Worm (Caenorhabditis elegans) whole organism, L3 larva: ENCODE data around the gene acy-3.

ENCODE experiments used
- ZK546.5 ChIP-seq: sonication (generic microtip); optimal IDR thresholded peaks from 2 replicates; lab custom pipeline; 2017; ENCODE audit warnings: missing biosample characterization, missing genetic modification characterization
- ceh-16 ChIP-seq: sonication (generic microtip); optimal IDR thresholded peaks from 2 replicates; lab custom pipeline; 2017; ENCODE audit warnings: missing biosample characterization, missing genetic modification characterization
- ceh-28 ChIP-seq: fragments of 150-350 bp; optimal IDR thresholded peaks from 2 replicates; lab custom pipeline; 2014; ENCODE audit warnings: missing biosample characterization, missing genetic modification reagents, missing genetic modification characterization
- ceh-82 ChIP-seq: fragments of 150-350 bp; optimal IDR thresholded peaks from 2 replicates; lab custom pipeline; 2014; ENCODE audit warnings: missing biosample characterization, missing genetic modification characterization
- daf-12 ChIP-seq: fragments of 150-350 bp; optimal IDR thresholded peaks from 2 replicates; lab custom pipeline; 2014; ENCODE audit warnings: missing biosample characterization, missing genetic modification reagents, missing genetic modification characterization
- egl-27 ChIP-seq: sonication (generic microtip); optimal IDR thresholded peaks from 4 replicates; lab custom pipeline; 2017; ENCODE audit warnings: missing biosample characterization, missing genetic modification reagents, missing genetic modification characterization
- egl-5 ChIP-seq: fragments of 150-350 bp; optimal IDR thresholded peaks from 2 replicates; lab custom pipeline; 2017; ENCODE audit warnings: missing biosample characterization, missing genetic modification reagents, missing genetic modification characterization, inconsistent platforms
- elt-1 ChIP-seq: fragments of 150-350 bp; optimal IDR thresholded peaks from 2 replicates; lab custom pipeline; 2014; ENCODE audit warnings: missing biosample characterization, missing genetic modification characterization
- elt-2 ChIP-seq: sonication (generic microtip); optimal IDR thresholded peaks from 2 replicates; lab custom pipeline; 2016; ENCODE audit warnings: missing genetic modification reagents, mild to moderate bottlenecking, missing genetic modification characterization, missing compliant biosample characterization
- elt-3 ChIP-seq, 3 experiments: fragments of 150-350 bp in 1 of 3; sonication (generic microtip) in 2 of 3; optimal IDR thresholded peaks; 2 replicates in 2 of 3; 4 replicates in 1 of 3; lab custom pipeline; 2014 to 2017; ENCODE audit warnings: missing biosample characterization in 3 of 3, missing genetic modification characterization in 3 of 3
- eor-1 ChIP-seq, 2 experiments: fragments of 150-350 bp; optimal IDR thresholded peaks; 2 replicates each; lab custom pipeline; 2014 to 2018; ENCODE audit warnings: missing biosample characterization in 2 of 2, missing genetic modification characterization in 2 of 2
- fkh-10 ChIP-seq: sonication (generic microtip); optimal IDR thresholded peaks from 2 replicates; lab custom pipeline; 2017; ENCODE audit warnings: missing biosample characterization, missing genetic modification reagents, missing genetic modification characterization
- fos-1 ChIP-seq: fragments of 150-350 bp; optimal IDR thresholded peaks from 2 replicates; lab custom pipeline; 2014; ENCODE audit warnings: missing biosample characterization, missing genetic modification characterization
- lin-15B ChIP-seq: fragments of 150-350 bp; optimal IDR thresholded peaks from 2 replicates; lab custom pipeline; 2014; ENCODE audit warnings: missing biosample characterization, missing genetic modification characterization
- lin-39 ChIP-seq: fragments of 150-350 bp; optimal IDR thresholded peaks from 2 replicates; lab custom pipeline; 2018; ENCODE audit warnings: missing biosample characterization, missing genetic modification reagents, missing genetic modification characterization
- lsy-12 ChIP-seq: sonication (generic microtip); optimal IDR thresholded peaks from 2 replicates; lab custom pipeline; 2016; ENCODE audit warnings: mild to moderate bottlenecking, missing genetic modification characterization, missing compliant biosample characterization
- mdl-1 ChIP-seq: fragments of 150-350 bp; optimal IDR thresholded peaks from 2 replicates; lab custom pipeline; 2014; ENCODE audit warnings: missing biosample characterization, missing genetic modification characterization
- mml-1 ChIP-seq: fragments of 150-350 bp; sonication (generic microtip); optimal IDR thresholded peaks from 3 replicates; lab custom pipeline; 2014; ENCODE audit warnings: missing biosample characterization, missing genetic modification characterization
- nhr-23 ChIP-seq: fragments of 150-350 bp; optimal IDR thresholded peaks from 2 replicates; lab custom pipeline; 2014; ENCODE audit warnings: missing biosample characterization, missing genetic modification reagents, missing genetic modification characterization
- nhr-43 ChIP-seq: sonication (generic microtip); optimal IDR thresholded peaks from 2 replicates; lab custom pipeline; 2016; ENCODE audit warnings: mild to moderate bottlenecking, missing genetic modification characterization, missing compliant biosample characterization; ENCODE audit not compliant: poor library complexity, severe bottlenecking
- nhr-67 ChIP-seq: fragments of 150-350 bp; optimal IDR thresholded peaks from 2 replicates; lab custom pipeline; 2014; ENCODE audit warnings: missing biosample characterization, missing genetic modification characterization
- nhr-76 ChIP-seq: fragments of 150-350 bp; sonication (generic microtip); optimal IDR thresholded peaks from 5 replicates; lab custom pipeline; 2014; ENCODE audit warnings: missing biosample characterization, missing genetic modification characterization
- nhr-77 ChIP-seq: fragments of 150-350 bp; optimal IDR thresholded peaks from 2 replicates; lab custom pipeline; 2014; ENCODE audit warnings: missing biosample characterization, missing genetic modification characterization
- pqm-1 ChIP-seq: fragments of 150-350 bp; optimal IDR thresholded peaks from 2 replicates; lab custom pipeline; 2017; ENCODE audit warnings: missing biosample characterization, missing genetic modification characterization, inconsistent platforms
- sea-2 ChIP-seq: fragments of 150-350 bp; sonication (generic microtip); optimal IDR thresholded peaks from 4 replicates; lab custom pipeline; 2014; ENCODE audit warnings: missing biosample characterization, missing genetic modification reagents, missing genetic modification characterization
- skn-1 ChIP-seq: fragments of 150-350 bp; optimal IDR thresholded peaks from 2 replicates; lab custom pipeline; 2014; ENCODE audit warnings: missing biosample characterization, missing genetic modification characterization
- snpc-4 ChIP-seq: fragments of 150-350 bp; optimal IDR thresholded peaks from 2 replicates; lab custom pipeline; 2014; ENCODE audit warnings: missing biosample characterization, missing genetic modification characterization
- tbx-2 ChIP-seq: sonication (generic microtip); optimal IDR thresholded peaks from 2 replicates; lab custom pipeline; 2016; ENCODE audit warnings: mild to moderate bottlenecking, missing genetic modification characterization, missing compliant biosample characterization
- unc-39 ChIP-seq: sonication (generic microtip); optimal IDR thresholded peaks from 4 replicates; lab custom pipeline; 2017; ENCODE audit warnings: missing biosample characterization, missing genetic modification characterization

acy-3 gene

DNA sequence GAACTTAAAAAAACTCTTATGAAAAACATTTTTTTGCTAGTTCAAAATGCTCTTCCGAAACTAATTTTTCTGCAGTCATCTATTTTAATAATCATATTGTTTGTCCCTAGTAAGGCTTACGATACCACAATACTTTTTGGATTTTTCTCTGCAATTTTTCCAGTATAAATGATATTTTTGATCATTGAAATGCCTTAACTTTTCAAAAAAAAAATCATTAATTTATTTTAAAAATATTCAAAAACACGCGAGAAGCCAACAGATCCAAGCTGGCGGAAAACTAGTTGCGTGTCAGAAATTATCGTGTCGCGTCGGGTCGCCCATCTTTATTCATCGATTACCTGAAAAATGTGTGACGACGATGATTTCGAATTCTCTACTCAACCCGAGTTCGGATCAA is 18.1 kb downstream of the acy-3 start, which contains the start of gene gmeb-3:
gmeb-3 (plus strand) TSS at position 301 of the 400 bp plus-strand sequence.
- TF ChIP-seq lin-15B (tag; lab: Kevin White, UChicago) (no peak), fkh-10 (GFP tag; lab: Kevin White, UChicago) (no peak), pqm-1 (tag; lab: Kevin White, UChicago) (no peak), elt-3 (tag; optimal IDR thresholded peaks at IDR 0.05; lab: Kevin White, UChicago) (no peak), nhr-67 (tag; lab: Kevin White, UChicago) (no peak), mdl-1 (no peak), elt-2 (tag; lab: Kevin White, UChicago) (no peak), ZK546.5 (tag; lab: Kevin White, UChicago) (no peak)

DNA sequence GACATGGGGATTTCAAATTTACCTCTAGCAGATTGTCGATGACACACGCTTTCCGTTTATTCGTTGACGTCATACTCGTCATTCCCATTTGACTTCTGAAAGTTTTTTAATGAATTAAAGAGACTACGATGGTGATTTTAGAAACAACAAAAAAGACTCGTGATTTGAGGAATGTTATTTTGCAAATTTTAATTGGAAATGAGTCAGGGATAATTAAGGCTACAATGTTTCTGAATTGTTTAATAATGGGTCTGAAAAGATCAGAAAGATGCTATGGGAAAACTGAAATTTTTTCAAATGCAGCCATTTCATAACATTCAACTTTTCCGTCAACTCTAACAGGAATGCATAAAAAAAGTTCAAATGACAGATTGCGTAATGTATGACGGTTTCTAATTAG is 20.8 kb downstream of the acy-3 start, which contains the start of gene C44F1.1:
C44F1.1 (minus strand) TSS at position 101 of the 400 bp plus-strand sequence.
- no peak for TF ChIP-seq egl-5 (tag; lab: Kevin White, UChicago)
- TF ChIP-seq lin-15B (tag; lab: Kevin White, UChicago) = no peak

DNA sequence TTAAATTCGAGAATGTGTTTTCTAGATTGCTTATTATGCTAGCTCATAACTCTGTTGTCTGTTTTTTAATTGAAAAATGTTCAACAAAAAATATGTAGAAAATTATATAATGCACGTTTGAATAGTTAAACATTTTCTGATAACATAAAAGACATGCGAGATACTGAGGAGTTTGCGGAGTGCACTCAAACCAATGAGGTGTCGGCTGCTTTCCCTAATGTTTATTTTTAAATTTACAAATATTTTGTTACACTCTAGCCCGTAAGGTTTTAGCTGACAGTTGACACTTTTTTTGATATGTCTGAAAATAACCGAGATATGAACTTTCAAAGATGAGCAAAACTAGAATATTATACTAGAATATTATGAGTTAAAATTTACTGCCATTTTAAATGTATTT is 21.7 kb downstream of the acy-3 start:
- TF ChIP-seq daf-12 (tag; lab: Kevin White, UChicago) = no peak
- TF ChIP-seq snpc-4 (tag; lab: Kevin White, UChicago) = peak; percentile 34

DNA sequence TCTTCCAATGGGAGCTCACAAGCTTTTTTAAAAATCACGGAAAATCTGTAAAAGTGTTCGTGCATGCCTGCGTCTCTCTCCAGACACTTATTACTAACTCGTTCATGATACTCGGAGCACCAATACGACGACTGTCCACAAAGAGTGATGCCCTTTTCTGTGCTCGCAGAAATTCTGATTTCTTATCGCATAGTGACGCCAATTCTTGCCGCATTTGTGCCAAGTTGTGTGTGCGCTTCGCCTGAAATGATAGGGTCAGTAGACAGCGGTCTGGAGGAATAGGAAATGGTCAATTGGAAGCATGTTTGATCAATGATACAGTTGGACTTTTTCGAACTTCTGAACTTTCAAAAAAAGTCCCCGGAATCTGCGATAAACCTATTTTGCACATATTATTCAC is 22.2 kb downstream of the acy-3 start:
- no peak for TF ChIP-seq fos-1 (tag; lab: Kevin White, UChicago)
- TF ChIP-seq elt-2 (tag; lab: Kevin White, UChicago) = peak; percentile 66
- TF ChIP-seq pqm-1 (tag; lab: Kevin White, UChicago) = peak; percentile 66
- TF ChIP-seq, all 47 proteins: peak for 2

DNA sequence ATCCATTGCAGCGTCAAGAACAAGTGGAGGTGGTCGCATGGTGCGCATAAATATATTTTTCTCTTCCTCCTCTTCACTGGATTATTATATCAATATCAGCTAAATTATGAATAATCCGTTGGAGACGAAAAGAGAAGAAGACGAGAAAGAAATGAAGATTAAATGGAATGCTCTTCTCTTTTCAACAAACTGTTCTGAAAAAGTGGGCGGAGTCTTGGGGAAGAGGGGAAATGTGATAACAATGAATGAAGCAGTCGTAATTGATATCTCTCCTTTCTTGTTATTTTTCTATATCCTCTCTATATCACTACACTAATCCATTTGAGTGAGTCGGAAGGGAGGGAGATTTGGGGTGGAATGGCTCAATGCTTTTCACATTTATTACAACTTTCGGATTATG is 27.0 kb downstream of the acy-3 start, which contains the start of gene arcp-1:
arcp-1 (minus strand) TSS at position 101 of the 400 bp plus-strand sequence.
- no peak for TF ChIP-seq egl-5 (tag; lab: Kevin White, UChicago)
- TF ChIP-seq elt-3 (tag; optimal IDR thresholded peaks at IDR 0.05; lab: Kevin White, UChicago) = no peak
- no peak for TF ChIP-seq eor-1 (tag; optimal IDR thresholded peaks at IDR 0.05; lab: Kevin White, UChicago)
- TF ChIP-seq lin-39 (tag; lab: Kevin White, UChicago) = no peak
- no peak for TF ChIP-seq elt-2 (tag; lab: Kevin White, UChicago)
- TF ChIP-seq nhr-23 (tag; lab: Kevin White, UChicago) = no peak
- TF ChIP-seq, all 47 proteins: peak for 0

DNA sequence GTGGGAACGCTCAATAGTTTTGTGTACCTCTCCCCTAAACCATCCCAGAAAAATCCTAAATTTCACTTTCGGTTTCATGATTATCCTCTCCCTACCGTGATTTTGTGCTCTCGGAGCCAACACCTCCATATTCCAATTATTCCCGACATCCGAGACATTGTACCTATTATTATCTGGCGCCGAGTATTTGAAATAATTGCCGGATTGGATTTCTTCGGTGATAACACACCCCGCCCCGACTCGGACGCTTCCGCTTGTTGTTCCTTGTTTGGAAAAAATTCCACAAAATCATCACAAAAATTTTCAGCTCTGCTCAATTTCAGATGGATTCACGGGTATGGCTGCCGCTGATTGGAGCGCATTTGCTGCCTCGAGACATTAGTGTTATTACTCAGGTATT is 41.1 kb downstream of the acy-3 start, which contains the start of gene lin-48:
lin-48 (plus strand) TSS at position 301 of the 400 bp plus-strand sequence.
- TF ChIP-seq skn-1 (tag; lab: Kevin White, UChicago) = no peak

DNA sequence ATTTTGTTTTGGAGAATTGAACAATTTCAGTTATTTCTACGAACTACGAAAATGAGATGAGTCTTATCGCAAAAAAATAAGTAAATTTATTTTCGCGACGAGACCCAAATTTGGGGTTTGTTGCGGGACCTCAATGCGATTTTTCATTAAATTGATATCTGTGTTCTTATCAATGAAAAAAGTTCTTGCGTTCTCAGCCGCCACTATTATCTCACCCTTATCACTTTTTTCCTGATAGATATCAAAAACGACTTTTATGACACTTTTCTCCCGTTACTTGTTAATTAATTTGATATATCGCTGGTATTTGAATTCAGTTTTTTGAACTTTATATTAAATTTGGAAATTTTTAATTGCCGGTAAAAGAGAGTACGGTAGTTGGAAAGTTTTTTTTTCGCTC is 42.9 kb downstream of the acy-3 start:
- no peak for TF ChIP-seq unc-39
- no peak for TF ChIP-seq ceh-28
- TF ChIP-seq egl-27 (tag; lab: Kevin White, UChicago) = no peak
- no peak for TF ChIP-seq ceh-16 (tag; lab: Kevin White, UChicago)
- no peak for TF ChIP-seq nhr-76
- TF ChIP-seq sea-2 = no peak
- TF ChIP-seq nhr-43 = no peak
- TF ChIP-seq nhr-77 (tag; lab: Kevin White, UChicago) = no peak
- no peak for TF ChIP-seq elt-1 (tag; lab: Kevin White, UChicago)
- no peak for TF ChIP-seq pqm-1 (tag; lab: Kevin White, UChicago)
- TF ChIP-seq ceh-82 = no peak
- TF ChIP-seq mml-1 (tag; lab: Kevin White, UChicago) = no peak
- no peak for TF ChIP-seq lsy-12 (tag; lab: Kevin White, UChicago)
- TF ChIP-seq daf-12 (tag; lab: Kevin White, UChicago) = no peak
- no peak for TF ChIP-seq tbx-2 (tag; lab: Kevin White, UChicago)
